Worm (Caenorhabditis elegans) whole organism, mixed stage, embryonic: Measurements from ENCODE around the gene fbxc-34.

Experiments used
- cnd-1 ChIP-seq: fragments of 200-800 bp; sonication (Bioruptor generic); optimal IDR thresholded peaks from 2 replicates; lab custom pipeline; 2018; ENCODE audit warnings: mild to moderate bottlenecking, missing genetic modification characterization, missing compliant biosample characterization
- elt-3 ChIP-seq: fragments of 150-350 bp; optimal IDR thresholded peaks from 2 replicates; lab custom pipeline; 2014; ENCODE audit warnings: missing biosample characterization, missing genetic modification characterization
- ham-2 ChIP-seq: fragments of 200-800 bp; sonication (Bioruptor generic); optimal IDR thresholded peaks from 2 replicates; lab custom pipeline; 2018; ENCODE audit warnings: mild to moderate bottlenecking, missing genetic modification characterization, missing compliant biosample characterization
- lin-13 ChIP-seq: fragments of 150-350 bp; optimal IDR thresholded peaks from 2 replicates; lab custom pipeline; 2014; ENCODE audit warnings: missing biosample characterization, missing genetic modification characterization
- lin-32 ChIP-seq: fragments of 200-800 bp; sonication (Bioruptor generic); optimal IDR thresholded peaks from 2 replicates; lab custom pipeline; 2018; ENCODE audit warnings: mild to moderate bottlenecking, missing genetic modification characterization, missing compliant biosample characterization
- lsy-2 ChIP-seq: fragments of 150-350 bp; optimal IDR thresholded peaks from 2 replicates; lab custom pipeline; 2014; ENCODE audit warnings: missing biosample characterization, missing genetic modification characterization
- nhr-76 ChIP-seq: sonication (generic microtip); optimal IDR thresholded peaks from 2 replicates; lab custom pipeline; 2017; ENCODE audit warnings: missing biosample characterization, missing genetic modification characterization
- pha-4 ChIP-seq: fragments of 150-350 bp; optimal IDR thresholded peaks from 2 replicates; lab custom pipeline; 2018; ENCODE audit warnings: missing biosample characterization, missing genetic modification reagents, missing genetic modification characterization
- snpc-4 ChIP-seq: fragments of 150-350 bp; optimal IDR thresholded peaks from 2 replicates; lab custom pipeline; 2014; ENCODE audit warnings: missing biosample characterization, missing genetic modification characterization
- sptf-1 ChIP-seq: sonication (generic microtip); optimal IDR thresholded peaks from 2 replicates; lab custom pipeline; 2017; ENCODE audit warnings: mild to moderate bottlenecking, missing genetic modification characterization, moderate library complexity, missing compliant biosample characterization
- unc-39 ChIP-seq: fragments of 150-350 bp; optimal IDR thresholded peaks from 2 replicates; lab custom pipeline; 2014; ENCODE audit warnings: missing biosample characterization, missing genetic modification characterization
- unc-62 ChIP-seq: fragments of 150-350 bp; optimal IDR thresholded peaks from 2 replicates; lab custom pipeline; 2014; ENCODE audit warnings: missing biosample characterization, missing genetic modification reagents, missing genetic modification characterization
- zip-8 ChIP-seq: fragments of 150-350 bp; optimal IDR thresholded peaks from 2 replicates; lab custom pipeline; 2014; ENCODE audit warnings: missing biosample characterization, missing genetic modification characterization
- ztf-11 ChIP-seq: fragments of 150-350 bp; optimal IDR thresholded peaks from 2 replicates; lab custom pipeline; 2014; ENCODE audit warnings: missing biosample characterization, missing genetic modification characterization

DNA sequence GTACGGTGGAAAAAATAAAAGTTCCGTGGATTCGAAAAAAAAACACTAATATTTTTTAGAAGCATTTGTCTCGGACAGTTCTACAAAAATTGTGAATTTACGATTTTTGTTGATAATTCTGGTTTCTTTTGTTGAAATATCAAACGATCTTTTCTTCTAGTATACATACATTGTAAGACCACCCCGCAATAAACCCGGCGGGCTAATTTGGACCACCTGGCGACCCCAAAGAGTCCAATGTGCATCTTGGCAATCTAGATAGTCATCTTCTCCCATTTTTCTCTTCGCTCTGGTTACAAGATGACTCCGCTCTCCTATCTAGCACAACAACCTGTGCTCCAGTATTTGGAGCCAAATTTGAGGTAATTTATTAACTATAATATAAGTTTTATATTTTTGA, 15.2 kb upstream of the fbxc-34 start, which contains the start of gene fbxc-29:
- no peak for TF ChIP-seq lin-13 (tag; lab: Kevin White, UChicago)
- TF ChIP-seq unc-62: no peak
- no peak for TF ChIP-seq elt-3 (tag; lab: Kevin White, UChicago)
- TF ChIP-seq lsy-2 (tag; lab: Kevin White, UChicago): no peak
- no peak for TF ChIP-seq nhr-76
- TF ChIP-seq ztf-11 (tag; lab: Kevin White, UChicago): no peak
- TF ChIP-seq pha-4: no peak
- TF ChIP-seq sptf-1 (tag; lab: Kevin White, UChicago): no peak
- no peak for TF ChIP-seq zip-8 (tag; lab: Kevin White, UChicago)
- no peak for TF ChIP-seq cnd-1 (tag; lab: Kevin White, UChicago)
- TF ChIP-seq unc-39 (tag; lab: Kevin White, UChicago): no peak
- TF ChIP-seq lin-32: no peak
- no peak for TF ChIP-seq ham-2 (GFP tag; lab: Kevin White, UChicago)
- TF ChIP-seq snpc-4: no peak
